Fruit fly (Drosophila melanogaster) whole organism, embryonic: ENCODE data around the gene CG34453.

Experiments used
- CG1024 ChIP-seq: fragments of 200-800 bp; sonication (Bioruptor generic); IDR thresholded peaks from 2 replicates; pipeline ENCODE4 v1.3.6; 2022; ENCODE audit warnings: missing biosample characterization, missing genetic modification characterization
- CG10267 ChIP-seq: fragments of 200-800 bp; sonication (Bioruptor generic); optimal IDR thresholded peaks from 2 replicates; lab custom pipeline; 2018; ENCODE audit warnings: missing biosample characterization, mild to moderate bottlenecking, missing genetic modification characterization, moderate library complexity
- CG10979 ChIP-seq: fragments of 200-800 bp; sonication (Bioruptor generic); optimal IDR thresholded peaks from 2 replicates; lab custom pipeline; 2018; ENCODE audit warnings: missing biosample characterization, mild to moderate bottlenecking, missing genetic modification characterization, moderate library complexity
- CG16863 ChIP-seq: fragments of 200-800 bp; sonication (Bioruptor generic); optimal IDR thresholded peaks from 3 replicates; lab custom pipeline; 2016; ENCODE audit warnings: missing biosample characterization, missing genetic modification characterization
- CG2120 ChIP-seq: fragments of 200-800 bp; sonication (Bioruptor generic); optimal IDR thresholded peaks from 3 replicates; lab custom pipeline; 2016; ENCODE audit warnings: missing biosample characterization, missing genetic modification characterization
- CG2202 ChIP-seq: fragments of 200-800 bp; sonication (Bioruptor generic); optimal IDR thresholded peaks from 2 replicates; lab custom pipeline; 2018; ENCODE audit warnings: missing biosample characterization, mild to moderate bottlenecking, missing genetic modification characterization
- CG4730 ChIP-seq: fragments of 200-800 bp; sonication (Bioruptor generic); IDR thresholded peaks from 2 replicates; pipeline ENCODE4 v1.3.6; 2022; ENCODE audit warnings: missing biosample characterization, missing genetic modification characterization
- CG4854 ChIP-seq: fragments of 200-800 bp; sonication (Bioruptor generic); optimal IDR thresholded peaks from 2 replicates; lab custom pipeline; 2016; ENCODE audit warnings: missing biosample characterization, missing genetic modification characterization, inconsistent platforms
- CG5180 ChIP-seq: fragments of 200-800 bp; sonication (Bioruptor generic); optimal IDR thresholded peaks from 3 replicates; lab custom pipeline; 2017; ENCODE audit warnings: missing biosample characterization, missing genetic modification characterization, mild to moderate bottlenecking, moderate library complexity, missing genetic modification reagents
- CG6272 ChIP-seq: fragments of 200-800 bp; sonication (Bioruptor generic); IDR thresholded peaks from 2 replicates; pipeline ENCODE4 v1.3.6; 2022; ENCODE audit warnings: missing biosample characterization, missing genetic modification characterization
- CG6791 ChIP-seq: fragments of 200-800 bp; sonication (Bioruptor generic); IDR thresholded peaks from 3 replicates; pipeline ENCODE4 v1.3.6; 2022; ENCODE audit warnings: missing biosample characterization, missing genetic modification characterization; ENCODE audit not compliant: partially characterized antibody
- CG7357 ChIP-seq: fragments of 200-800 bp; sonication (Bioruptor generic); IDR thresholded peaks from 3 replicates; pipeline ENCODE4 v1.3.6; 2022; ENCODE audit warnings: missing biosample characterization, missing genetic modification characterization
- CG7839 ChIP-seq: fragments of 200-800 bp; sonication (Bioruptor generic); optimal IDR thresholded peaks from 3 replicates; lab custom pipeline; 2018; ENCODE audit warnings: missing biosample characterization, mild to moderate bottlenecking, missing genetic modification characterization, moderate library complexity
- CG9932 ChIP-seq: fragments of 200-800 bp; sonication (Bioruptor generic); IDR thresholded peaks from 2 replicates; pipeline ENCODE4 v1.3.6; 2022; ENCODE audit warnings: missing biosample characterization, missing genetic modification characterization
- CTCF ChIP-seq: fragments of 200-800 bp; sonication (Bioruptor generic); optimal IDR thresholded peaks from 2 replicates; lab custom pipeline; 2017; ENCODE audit warnings: missing biosample characterization, mild to moderate bottlenecking, missing genetic modification characterization, moderate library complexity
- D19B ChIP-seq: fragments of 200-800 bp; sonication (Bioruptor generic); optimal IDR thresholded peaks from 2 replicates; lab custom pipeline; 2017; ENCODE audit warnings: missing biosample characterization, mild to moderate bottlenecking, missing genetic modification characterization
- Dad ChIP-seq: fragments of 200-800 bp; sonication (Bioruptor generic); optimal IDR thresholded peaks from 3 replicates; lab custom pipeline; 2016; ENCODE audit warnings: missing biosample characterization, missing genetic modification characterization
- Deaf1 ChIP-seq: fragments of 200-800 bp; optimal IDR thresholded peaks from 3 replicates; lab custom pipeline; 2019; ENCODE audit warnings: missing biosample characterization, mild to moderate bottlenecking, missing genetic modification characterization, moderate library complexity
- Dek ChIP-seq: fragments of 200-800 bp; sonication (Bioruptor generic); optimal IDR thresholded peaks from 3 replicates; lab custom pipeline; 2019; ENCODE audit warnings: missing biosample characterization, mild to moderate bottlenecking, missing genetic modification characterization, moderate library complexity
- E2f1 ChIP-seq: fragments of 200-800 bp; sonication (Bioruptor generic); IDR thresholded peaks from 2 replicates; pipeline ENCODE4 v1.3.6; 2022; ENCODE audit warnings: missing biosample characterization, missing genetic modification characterization
- HLH54F ChIP-seq: fragments of 200-800 bp; sonication (Bioruptor generic); optimal IDR thresholded peaks from 3 replicates; lab custom pipeline; 2016; ENCODE audit warnings: missing biosample characterization, missing genetic modification characterization
- Hsf ChIP-seq: fragments of 200-800 bp; sonication (Bioruptor generic); optimal IDR thresholded peaks from 3 replicates; lab custom pipeline; 2016; ENCODE audit warnings: missing biosample characterization, missing genetic modification characterization
- Lhr ChIP-seq: fragments of 200-800 bp; sonication (Bioruptor generic); optimal IDR thresholded peaks from 3 replicates; lab custom pipeline; 2017; ENCODE audit warnings: mild to moderate bottlenecking, missing biosample characterization, missing genetic modification reagents, missing genetic modification characterization
- Mes4 ChIP-seq: fragments of 200-800 bp; sonication (Bioruptor generic); optimal IDR thresholded peaks from 2 replicates; lab custom pipeline; 2016; ENCODE audit warnings: missing biosample characterization, missing genetic modification characterization
- Neu2 ChIP-seq: fragments of 200-800 bp; sonication (Bioruptor generic); optimal IDR thresholded peaks from 3 replicates; lab custom pipeline; 2016; ENCODE audit warnings: missing biosample characterization, missing genetic modification characterization, borderline replicate concordance
- Oaz ChIP-seq: fragments of 200-800 bp; sonication (Bioruptor generic); IDR thresholded peaks from 2 replicates; pipeline ENCODE4 v1.3.6; 2022; ENCODE audit warnings: missing biosample characterization, missing genetic modification characterization
- Ptx1 ChIP-seq: fragments of 200-800 bp; sonication (Bioruptor generic); IDR thresholded peaks from 2 replicates; pipeline ENCODE4 v1.3.6; 2022; ENCODE audit warnings: missing biosample characterization, missing genetic modification characterization
- Tbp ChIP-seq: fragments of >200 bp; optimal IDR thresholded peaks from 2 replicates; lab custom pipeline; 2018; ENCODE audit warnings: missing biosample characterization, missing genetic modification characterization
- YL-1 ChIP-seq: fragments of 200-800 bp; sonication (Bioruptor generic); optimal IDR thresholded peaks from 3 replicates; lab custom pipeline; 2017; ENCODE audit warnings: missing biosample characterization, mild to moderate bottlenecking, missing genetic modification characterization
- bbx ChIP-seq: fragments of 200-800 bp; sonication (Bioruptor generic); IDR thresholded peaks from 2 replicates; pipeline ENCODE4 v1.3.6; 2022; ENCODE audit warnings: missing biosample characterization, missing genetic modification characterization; ENCODE audit not compliant: partially characterized antibody
- bcd ChIP-seq: fragments of 200-800 bp; sonication (Bioruptor generic); optimal IDR thresholded peaks from 2 replicates; lab custom pipeline; 2017; ENCODE audit warnings: missing biosample characterization, mild to moderate bottlenecking, missing genetic modification characterization
- bsh ChIP-seq, 2 experiments: fragments of 200-800 bp; sonication (Bioruptor generic); optimal IDR thresholded peaks; 2 replicates each; lab custom pipeline; 2017 to 2018; ENCODE audit warnings: mild to moderate bottlenecking in 2 of 2, missing biosample characterization in 2 of 2, missing genetic modification characterization in 2 of 2, moderate library complexity in 1 of 2
- caup ChIP-seq: fragments of 200-800 bp; sonication (Bioruptor generic); optimal IDR thresholded peaks from 3 replicates; lab custom pipeline; 2017; ENCODE audit warnings: missing biosample characterization, mild to moderate bottlenecking, missing genetic modification characterization, moderate library complexity; ENCODE audit not compliant: severe bottlenecking
- chif ChIP-seq, 2 experiments: fragments of 200-800 bp; sonication (Bioruptor generic); optimal IDR thresholded peaks; 3 replicates each; lab custom pipeline; 2016; ENCODE audit warnings: missing biosample characterization in 2 of 2, missing genetic modification characterization in 2 of 2
- crc ChIP-seq: fragments of 200-800 bp; sonication (Bioruptor generic); optimal IDR thresholded peaks from 2 replicates; lab custom pipeline; 2016; ENCODE audit warnings: missing biosample characterization, missing genetic modification characterization
- eyg ChIP-seq: fragments of 200-800 bp; sonication (Bioruptor generic); optimal IDR thresholded peaks from 3 replicates; lab custom pipeline; 2016; ENCODE audit warnings: missing biosample characterization, missing genetic modification characterization
- knrl ChIP-seq: fragments of 200-800 bp; sonication (Bioruptor generic); IDR thresholded peaks from 3 replicates; pipeline ENCODE4 v1.3.6; 2022; ENCODE audit warnings: missing biosample characterization, missing genetic modification characterization; ENCODE audit not compliant: partially characterized antibody
- luna ChIP-seq: fragments of 200-800 bp; sonication (Bioruptor generic); optimal IDR thresholded peaks from 2 replicates; lab custom pipeline; 2016; ENCODE audit warnings: missing biosample characterization, missing genetic modification characterization
- otp ChIP-seq: fragments of 200-800 bp; sonication (Bioruptor generic); IDR thresholded peaks from 3 replicates; pipeline ENCODE4, ENCODE4 v1.3.6; 2022; ENCODE audit warnings: missing biosample characterization, missing genetic modification characterization
- phol ChIP-seq: fragments of 200-800 bp; sonication (Bioruptor generic); optimal IDR thresholded peaks from 3 replicates; lab custom pipeline; 2018; ENCODE audit warnings: missing biosample characterization, mild to moderate bottlenecking, missing genetic modification characterization, moderate library complexity
- pum ChIP-seq: fragments of 200-800 bp; sonication (Bioruptor generic); optimal IDR thresholded peaks from 2 replicates; lab custom pipeline; 2016; ENCODE audit warnings: missing biosample characterization, missing genetic modification characterization
- rib ChIP-seq: fragments of 200-800 bp; sonication (Bioruptor generic); IDR thresholded peaks from 2 replicates; pipeline ENCODE4 v1.3.6; 2022; ENCODE audit warnings: missing biosample characterization, missing genetic modification characterization
- sisA ChIP-seq: fragments of 200-800 bp; sonication (Bioruptor generic); IDR thresholded peaks from 2 replicates; pipeline ENCODE4 v1.3.6; 2022; ENCODE audit warnings: missing biosample characterization, missing genetic modification characterization
- sr ChIP-seq: fragments of 200-800 bp; sonication (Bioruptor generic); IDR thresholded peaks from 3 replicates; pipeline ENCODE4 v1.3.6; 2022; ENCODE audit warnings: missing biosample characterization, missing genetic modification characterization
- tap ChIP-seq: fragments of 200-800 bp; optimal IDR thresholded peaks from 3 replicates; lab custom pipeline; 2019; ENCODE audit warnings: missing biosample characterization, mild to moderate bottlenecking, missing genetic modification characterization, moderate library complexity
- ttk ChIP-seq: fragments of 200-800 bp; sonication (Bioruptor generic); IDR thresholded peaks from 2 replicates; pipeline ENCODE4 v2.1.2; 2022; ENCODE audit warnings: missing biosample characterization, missing genetic modification characterization

The CG34453 gene

dm6 chr3L:246644-247199 is 13.6 kb upstream of the CG34453 start (continued):
- TF ChIP-seq Tbp (no peak), CG4854 (GFP tag; lab: Kevin White, UChicago) (peak; percentile 49), bsh (GFP tag; optimal IDR thresholded peaks at IDR 0.05; lab: Kevin White, UChicago) (no peak), CG2202 (no peak), knrl (GFP tag; lab: Robert Waterston, UW) (peak; percentile 59; the same call in 2 of the 3 replicates), E2f1 (peak; percentile 47; the same call in 1 of the 2 replicates), CG10979 (peak; percentile 19), Dek (tag; lab: Kevin White, UChicago) (no peak), Dad (peak; percentile 66), D19B (no peak), crc (no peak), Lhr (GFP tag; lab: Kevin White, UChicago) (peak; percentile 83), eyg (GFP tag; lab: Kevin White, UChicago) (peak; percentile 17), phol (tag; lab: Kevin White, UChicago) (peak; percentile 86), sisA (GFP tag; lab: Robert Waterston, UW) (no peak), Ptx1 (GFP tag; lab: Robert Waterston, UW) (peak; percentile 22; the same call in 1 of the 2 replicates), tap (tag; lab: Kevin White, UChicago) (no peak), rib (GFP tag; lab: Robert Waterston, UW) (peak; percentile 52; the same call in 1 of the 2 replicates), pum (GFP tag; lab: Kevin White, UChicago) (peak; percentile 19), CG4730 (GFP tag; lab: Robert Waterston, UW) (no peak), CG7357 (GFP tag; lab: Robert Waterston, UW) (no peak), sr (GFP tag; lab: Robert Waterston, UW) (no peak), Neu2 (no peak), ttk (GFP tag; lab: Robert Waterston, UW) (no peak), chif (GFP tag; optimal IDR thresholded peaks at IDR 0.05; lab: Kevin White, UChicago) (peak; percentile 48 to 54), CG5180 (GFP tag; lab: Kevin White, UChicago) (peak; percentile 85), CTCF (peak; percentile 96), YL-1 (peak; percentile 91), CG16863 (GFP tag; lab: Kevin White, UChicago) (peak; percentile 26), CG10267 (tag; lab: Kevin White, UChicago) (peak; percentile 64), Oaz (peak; percentile 10; the same call in 1 of the 2 replicates), bbx (GFP tag; lab: Robert Waterston, UW) (peak; percentile 73), Deaf1 (tag; lab: Kevin White, UChicago) (peak; percentile 100), bcd (no peak), CG6791 (peak; percentile 83), HLH54F (GFP tag; lab: Kevin White, UChicago) (peak; percentile 36), CG7839 (no peak), caup (GFP tag; lab: Kevin White, UChicago) (no peak), CG2120 (peak; percentile 53), CG1024 (GFP tag; lab: Robert Waterston, UW) (no peak), Hsf (GFP tag; lab: Kevin White, UChicago) (peak; percentile 49), otp (no peak), Mes4 (GFP tag; lab: Kevin White, UChicago) (peak; percentile 49), CG9932 (no peak), luna (GFP tag; lab: Kevin White, UChicago) (no peak), CG6272 (GFP tag; lab: Robert Waterston, UW) (no peak)
